Worm (Caenorhabditis elegans) whole organism, L3 larva: ENCODE data around the gene parg-1.

ENCODE experiments used
- elt-3 ChIP-seq, 3 experiments: fragments of 150-350 bp in 1 of 3; sonication (generic microtip) in 2 of 3; optimal IDR thresholded peaks; 2 replicates in 2 of 3; 4 replicates in 1 of 3; lab custom pipeline; 2014 to 2017; ENCODE audit warnings: missing biosample characterization in 3 of 3, missing genetic modification characterization in 3 of 3
- lsy-12 ChIP-seq: sonication (generic microtip); optimal IDR thresholded peaks from 2 replicates; lab custom pipeline; 2016; ENCODE audit warnings: mild to moderate bottlenecking, missing genetic modification characterization, missing compliant biosample characterization
- nhr-23 ChIP-seq: fragments of 150-350 bp; optimal IDR thresholded peaks from 2 replicates; lab custom pipeline; 2014; ENCODE audit warnings: missing biosample characterization, missing genetic modification reagents, missing genetic modification characterization
- unc-39 ChIP-seq: sonication (generic microtip); optimal IDR thresholded peaks from 4 replicates; lab custom pipeline; 2017; ENCODE audit warnings: missing biosample characterization, missing genetic modification characterization
- unc-62 ChIP-seq: fragments of 150-350 bp; sonication (generic microtip); optimal IDR thresholded peaks from 4 replicates; lab custom pipeline; 2014; ENCODE audit warnings: missing biosample characterization, missing genetic modification reagents, missing genetic modification characterization

DNA sequence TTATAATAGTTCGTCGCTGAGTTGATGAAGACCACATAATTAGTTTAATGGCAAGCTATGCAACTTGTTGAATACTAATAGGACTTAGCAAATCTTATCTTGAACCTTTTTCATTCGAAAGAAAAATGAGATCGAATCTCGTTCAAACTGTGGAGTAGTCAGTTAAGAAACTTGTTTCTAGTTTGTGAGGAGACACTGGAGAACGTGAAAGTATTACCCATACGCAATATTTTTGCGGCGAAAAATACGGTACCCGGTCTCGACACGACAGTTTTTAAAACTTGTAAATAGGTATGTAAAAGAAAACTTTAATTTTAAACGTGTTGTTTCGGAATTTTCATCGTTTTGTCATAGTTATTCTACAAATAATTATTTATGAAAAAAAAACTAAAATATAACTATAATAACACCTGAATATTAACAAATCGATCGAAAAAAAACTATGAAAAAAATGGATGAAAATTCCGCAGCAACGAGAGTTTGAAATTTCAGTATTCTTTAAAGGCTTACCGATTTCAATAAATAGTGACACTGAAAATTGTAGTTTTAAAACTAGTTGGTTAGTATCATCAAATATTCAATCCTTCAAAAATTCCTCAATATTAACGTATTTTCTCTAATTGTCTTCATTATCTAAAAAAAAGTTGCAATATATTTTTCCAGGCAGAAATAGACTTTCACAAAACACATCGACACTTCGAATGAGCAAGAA lies at the start of gene parg-1, which contains the start of gene F20C5.7:
- TF ChIP-seq lsy-12 (tag; lab: Kevin White, UChicago) (no peak), elt-3 (tag; optimal IDR thresholded peaks at IDR 0.05; lab: Kevin White, UChicago) (no peak), unc-39 (tag; lab: Kevin White, UChicago) (no peak), unc-62 (no peak), nhr-23 (tag; lab: Kevin White, UChicago) (no peak)
